Fruit fly (Drosophila melanogaster): ENCODE measurements around the gene CG13643.

DNA sequence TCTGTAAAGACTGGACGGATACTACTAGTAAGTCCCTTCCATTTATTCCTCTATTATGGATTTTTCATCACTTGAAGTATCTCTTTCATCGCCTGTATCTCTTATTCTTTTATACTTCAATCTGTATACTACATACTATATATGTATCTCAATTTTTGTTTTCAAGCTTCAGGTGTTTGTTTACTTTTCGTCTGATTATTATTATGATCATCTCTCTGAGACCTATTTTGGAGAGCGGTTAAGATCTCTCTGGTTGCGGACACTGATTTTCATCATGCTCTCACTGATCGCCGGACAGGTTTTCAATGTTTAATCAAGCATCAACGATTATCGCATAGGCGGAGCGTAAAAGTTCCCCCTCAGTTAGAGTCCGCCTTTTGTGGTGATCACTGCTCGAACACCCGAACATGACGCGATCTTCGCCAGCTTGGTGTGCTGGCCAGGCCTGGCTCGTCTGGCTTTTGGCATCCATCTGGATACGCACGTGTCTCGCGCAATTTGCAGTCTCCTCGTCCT is 43.2 kb downstream of the CG13643 start, which contains the start of gene CG7016:
- no peak for TF ChIP-seq CTCF (optimal IDR thresholded peaks at IDR 0.05)
- no peak for TF ChIP-seq CG8478 (optimal IDR thresholded peaks at IDR 0.05)

Measured in S2 (cell line).